Worm (Caenorhabditis elegans) whole organism, L3 larva: ENCODE measurements around the gene srw-7.

Experiments
- fkh-10 ChIP-seq: sonication (generic microtip); optimal IDR thresholded peaks from 2 replicates; lab custom pipeline; 2017; ENCODE audit warnings: missing biosample characterization, missing genetic modification reagents, missing genetic modification characterization
- jun-1 ChIP-seq: fragments of 150-350 bp; optimal IDR thresholded peaks from 2 replicates; lab custom pipeline; 2014; ENCODE audit warnings: missing biosample characterization, missing genetic modification reagents, missing genetic modification characterization
- nhr-11 ChIP-seq: fragments of 150-350 bp; optimal IDR thresholded peaks from 2 replicates; lab custom pipeline; 2014; ENCODE audit warnings: missing biosample characterization, missing genetic modification characterization
- nhr-23 ChIP-seq: fragments of 150-350 bp; optimal IDR thresholded peaks from 2 replicates; lab custom pipeline; 2014; ENCODE audit warnings: missing biosample characterization, missing genetic modification reagents, missing genetic modification characterization

ce11 chrV:3847268-3847667 is 41.2 kb downstream of the srw-7 start, which contains the start of gene nhr-185:
- no peak for TF ChIP-seq fkh-10
- no peak for TF ChIP-seq jun-1
- no peak for TF ChIP-seq nhr-11
- no peak for TF ChIP-seq nhr-23 (tag; lab: Kevin White, UChicago)
